Worm (Caenorhabditis elegans): ENCODE data around the gene srx-95.
A peak's percentile ranks its signal among the peaks of the same experiment; 100 is the strongest.

ce11 chrII:6707496-6708260 is 46.9 kb downstream of the srx-95 start:
- no peak for TF ChIP-seq ztf-11 (tag; optimal IDR thresholded peaks at IDR 0.05)
- TF ChIP-seq C34F6.9 (tag; optimal IDR thresholded peaks at IDR 0.05), result peak; percentile 49
- TF ChIP-seq unc-62 (GFP tag; optimal IDR thresholded peaks at IDR 0.05), result peak; percentile 20
- peak in 1 of 2 experiments; percentile 55 for TF ChIP-seq lsy-2 (tag; optimal IDR thresholded peaks at IDR 0.05)
- TF ChIP-seq elt-3 (tag; optimal IDR thresholded peaks at IDR 0.05), result no peak
- TF ChIP-seq ztf-1 (GFP tag; conservative IDR thresholded peaks at IDR 0.05), result no peak
- peak; percentile 86 for TF ChIP-seq lin-39 (tag; optimal IDR thresholded peaks at IDR 0.05)
- no peak for TF ChIP-seq R02D3.7 (tag; optimal IDR thresholded peaks at IDR 0.05)
